Worm (Caenorhabditis elegans): ENCODE measurements around the gene skr-5.

DNA sequence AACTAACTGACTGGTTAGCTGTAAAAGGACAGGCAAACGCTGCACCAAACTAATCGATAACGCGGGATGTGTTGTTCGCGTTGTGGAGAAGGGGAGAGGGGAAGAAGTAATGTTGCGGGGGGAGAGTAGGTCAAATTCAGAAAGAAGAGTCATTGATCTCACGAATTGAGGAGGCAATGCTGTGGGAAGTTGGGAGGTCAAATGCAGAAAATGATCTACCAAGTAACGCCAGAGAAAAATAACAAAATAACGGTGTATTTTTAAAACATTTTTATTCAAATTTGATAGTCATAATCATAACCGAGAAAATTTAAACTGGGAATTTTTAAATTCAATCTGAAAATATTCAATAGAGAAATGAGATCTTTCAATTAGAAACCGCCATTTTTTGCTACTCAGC lies 2.4 kb downstream of the skr-5 start, which contains the start of gene lsy-27:
- TF ChIP-seq lin-13 (GFP tag; optimal IDR thresholded peaks at IDR 0.05) (no peak), ztf-11 (tag; optimal IDR thresholded peaks at IDR 0.05) (no peak), unc-39 (tag; optimal IDR thresholded peaks at IDR 0.05) (no peak), Y55F3AM.14 (GFP tag; optimal IDR thresholded peaks at IDR 0.05) (no peak), nhr-77 (tag; optimal IDR thresholded peaks at IDR 0.05) (no peak), nhr-12 (tag; optimal IDR thresholded peaks at IDR 0.05) (no peak), sem-4 (tag; optimal IDR thresholded peaks at IDR 0.05) (no peak), ama-1 (optimal IDR thresholded peaks at IDR 0.05) (no peak), lsy-2 (tag; optimal IDR thresholded peaks at IDR 0.05) (no peak), mab-5 (tag; optimal IDR thresholded peaks at IDR 0.05) (no peak), mdl-1 (tag; optimal IDR thresholded peaks at IDR 0.05) (no peak)

All from whole organism, L2 larva.